Fruit fly (Drosophila melanogaster) whole organism, embryonic: ENCODE data around the gene CG18581.
A peak's percentile ranks its signal among the peaks of the same experiment; 100 is the strongest.

ENCODE experiments used
- Aef1 ChIP-seq: fragments of 200-800 bp; sonication (Bioruptor generic); IDR thresholded peaks from 3 replicates; pipeline ENCODE4 v1.3.6; 2022; ENCODE audit warnings: missing biosample characterization, missing genetic modification characterization
- Asciz ChIP-seq: fragments of 200-800 bp; sonication (Bioruptor generic); optimal IDR thresholded peaks from 2 replicates; lab custom pipeline; 2017; ENCODE audit warnings: missing biosample characterization, mild to moderate bottlenecking, missing genetic modification characterization, missing genetic modification reagents
- Bgb ChIP-seq: fragments of 200-800 bp; sonication (Bioruptor generic); IDR thresholded peaks from 2 replicates; pipeline ENCODE4 v1.3.6; 2022; ENCODE audit warnings: missing biosample characterization, missing genetic modification characterization; ENCODE audit not compliant: partially characterized antibody
- BtbVII ChIP-seq: fragments of 200-800 bp; sonication (Bioruptor generic); optimal IDR thresholded peaks from 3 replicates; lab custom pipeline; 2017; ENCODE audit warnings: missing biosample characterization, mild to moderate bottlenecking, missing genetic modification characterization
- C15 ChIP-seq: fragments of 200-800 bp; sonication (Bioruptor generic); IDR thresholded peaks from 3 replicates; pipeline ENCODE4 v1.3.6; 2022; ENCODE audit warnings: missing biosample characterization, missing genetic modification characterization
- CG11560 ChIP-seq: fragments of 200-800 bp; sonication (Bioruptor generic); IDR thresholded peaks from 3 replicates; pipeline ENCODE4 v1.3.6; 2022; ENCODE audit warnings: missing biosample characterization, missing genetic modification characterization
- CG12155 ChIP-seq: fragments of 200-800 bp; sonication (Bioruptor generic); optimal IDR thresholded peaks from 3 replicates; lab custom pipeline; 2016; ENCODE audit warnings: missing biosample characterization, missing genetic modification characterization
- CG13123 ChIP-seq: fragments of 200-800 bp; sonication (Bioruptor generic); optimal IDR thresholded peaks from 2 replicates; lab custom pipeline; 2016; ENCODE audit warnings: missing biosample characterization, missing genetic modification characterization
- CG1529 ChIP-seq: fragments of 200-800 bp; sonication (Bioruptor generic); optimal IDR thresholded peaks from 3 replicates; lab custom pipeline; 2018; ENCODE audit warnings: missing biosample characterization, missing genetic modification characterization
- CG16779 ChIP-seq: fragments of 200-800 bp; sonication (Bioruptor generic); IDR thresholded peaks from 2 replicates; pipeline ENCODE4 v1.3.6; 2022; ENCODE audit warnings: missing biosample characterization, missing genetic modification characterization
- CG16813 ChIP-seq: fragments of 200-800 bp; sonication (Bioruptor generic); IDR thresholded peaks from 3 replicates; pipeline ENCODE4 v1.3.6; 2022; ENCODE audit warnings: missing biosample characterization, missing genetic modification characterization; ENCODE audit not compliant: partially characterized antibody
- CG18764 ChIP-seq: fragments of 200-800 bp; sonication (Bioruptor generic); optimal IDR thresholded peaks from 3 replicates; lab custom pipeline; 2016; ENCODE audit warnings: missing biosample characterization, missing genetic modification characterization
- CG2889 ChIP-seq: fragments of 200-800 bp; sonication (Bioruptor generic); IDR thresholded peaks from 3 replicates; pipeline ENCODE4 v1.3.6; 2022; ENCODE audit warnings: missing biosample characterization, missing genetic modification characterization
- CG32772 ChIP-seq: fragments of 200-800 bp; sonication (Bioruptor generic); IDR thresholded peaks from 2 replicates; pipeline ENCODE4 v1.3.6; 2022; ENCODE audit warnings: missing biosample characterization, missing genetic modification characterization
- CG33213 ChIP-seq: fragments of 200-800 bp; sonication (Bioruptor generic); optimal IDR thresholded peaks from 3 replicates; lab custom pipeline; 2016; ENCODE audit warnings: missing biosample characterization, missing genetic modification characterization
- CG34376 ChIP-seq: fragments of 200-800 bp; sonication (Bioruptor generic); optimal IDR thresholded peaks from 2 replicates; lab custom pipeline; 2018; ENCODE audit warnings: missing biosample characterization, mild to moderate bottlenecking, missing genetic modification characterization
- CG3847 ChIP-seq: fragments of 200-800 bp; sonication (Bioruptor generic); IDR thresholded peaks from 2 replicates; pipeline ENCODE4 v1.3.6; 2022; ENCODE audit warnings: missing biosample characterization, missing genetic modification characterization
- CG4282 ChIP-seq: fragments of 200-800 bp; sonication (Bioruptor generic); optimal IDR thresholded peaks from 2 replicates; lab custom pipeline; 2016; ENCODE audit warnings: missing biosample characterization, missing genetic modification characterization
- CG6689 ChIP-seq: fragments of 200-800 bp; sonication (Bioruptor generic); IDR thresholded peaks from 2 replicates; pipeline ENCODE4 v1.3.6; 2022; ENCODE audit warnings: missing biosample characterization, missing genetic modification characterization
- CG6854 ChIP-seq: fragments of 200-800 bp; sonication (Bioruptor generic); optimal IDR thresholded peaks from 3 replicates; lab custom pipeline; 2017; ENCODE audit warnings: missing biosample characterization, mild to moderate bottlenecking, missing genetic modification characterization
- CG7372 ChIP-seq: fragments of 200-800 bp; sonication (Bioruptor generic); IDR thresholded peaks from 2 replicates; pipeline ENCODE4 v1.3.6; 2022; ENCODE audit warnings: missing biosample characterization, missing genetic modification characterization
- CG7556 ChIP-seq: fragments of 200-800 bp; sonication (Bioruptor generic); optimal IDR thresholded peaks from 2 replicates; lab custom pipeline; 2017; ENCODE audit warnings: missing biosample characterization, mild to moderate bottlenecking, missing genetic modification characterization
- CG7963 ChIP-seq: fragments of 200-800 bp; sonication (Bioruptor generic); IDR thresholded peaks from 3 replicates; pipeline ENCODE4 v1.3.6; 2022; ENCODE audit warnings: missing biosample characterization, missing genetic modification characterization; ENCODE audit not compliant: partially characterized antibody
- CG9727 ChIP-seq: fragments of 200-800 bp; sonication (Bioruptor generic); optimal IDR thresholded peaks from 3 replicates; lab custom pipeline; 2017; ENCODE audit warnings: missing biosample characterization, mild to moderate bottlenecking, missing genetic modification characterization
- CHES-1-like ChIP-seq: fragments of 200-800 bp; sonication (Bioruptor generic); optimal IDR thresholded peaks from 2 replicates; lab custom pipeline; 2016; ENCODE audit warnings: missing biosample characterization, missing genetic modification characterization
- Deaf1 ChIP-seq: fragments of 200-800 bp; optimal IDR thresholded peaks from 3 replicates; lab custom pipeline; 2019; ENCODE audit warnings: missing biosample characterization, mild to moderate bottlenecking, missing genetic modification characterization, moderate library complexity
- Dll ChIP-seq: fragments of 200-800 bp; sonication (Bioruptor generic); IDR thresholded peaks from 4 replicates; pipeline ENCODE4 v1.3.6; 2022; ENCODE audit warnings: missing biosample characterization, missing genetic modification characterization; ENCODE audit not compliant: partially characterized antibody
- HLH3B ChIP-seq: fragments of 200-800 bp; sonication (Bioruptor generic); IDR thresholded peaks from 2 replicates; pipeline ENCODE4 v1.3.6; 2022; ENCODE audit warnings: missing biosample characterization, missing genetic modification characterization
- Hey ChIP-seq: fragments of 200-800 bp; sonication (Bioruptor generic); optimal IDR thresholded peaks from 3 replicates; lab custom pipeline; 2018; ENCODE audit warnings: missing biosample characterization, mild to moderate bottlenecking, missing genetic modification characterization
- Jarid2 ChIP-seq: fragments of 200-800 bp; sonication (Bioruptor generic); optimal IDR thresholded peaks from 3 replicates; lab custom pipeline; 2017; ENCODE audit warnings: mild to moderate bottlenecking, missing biosample characterization, missing genetic modification reagents, missing genetic modification characterization
- Lim3 ChIP-seq: fragments of 200-800 bp; sonication (Bioruptor generic); IDR thresholded peaks from 2 replicates; pipeline ENCODE4 v1.3.6; 2022; ENCODE audit warnings: missing biosample characterization, missing genetic modification characterization
- Side ChIP-seq: fragments of 200-800 bp; sonication (Bioruptor generic); optimal IDR thresholded peaks from 2 replicates; lab custom pipeline; 2016; ENCODE audit warnings: missing biosample characterization, missing genetic modification characterization
- az2 ChIP-seq: fragments of 200-800 bp; sonication (Bioruptor generic); optimal IDR thresholded peaks from 3 replicates; lab custom pipeline; 2016; ENCODE audit warnings: missing biosample characterization, missing genetic modification characterization
- cad ChIP-seq: fragments of >200 bp; optimal IDR thresholded peaks from 2 replicates; lab custom pipeline; 2017; ENCODE audit warnings: missing biosample characterization, missing genetic modification characterization
- dimm ChIP-seq: fragments of 200-800 bp; sonication (Bioruptor generic); IDR thresholded peaks from 2 replicates; pipeline ENCODE4 v1.3.6; 2022; ENCODE audit warnings: missing biosample characterization, missing genetic modification characterization
- gcm2 ChIP-seq: fragments of 200-800 bp; sonication (Bioruptor generic); optimal IDR thresholded peaks from 2 replicates; lab custom pipeline; 2016; ENCODE audit warnings: missing biosample characterization, missing genetic modification characterization
- her ChIP-seq: fragments of 200-800 bp; sonication (Bioruptor generic); optimal IDR thresholded peaks from 2 replicates; lab custom pipeline; 2016; ENCODE audit warnings: missing biosample characterization, missing genetic modification characterization
- nmo ChIP-seq: fragments of 200-800 bp; sonication (Bioruptor generic); optimal IDR thresholded peaks from 2 replicates; lab custom pipeline; 2018; ENCODE audit warnings: missing biosample characterization, mild to moderate bottlenecking, missing genetic modification characterization, moderate library complexity
- pho ChIP-seq: fragments of 200-800 bp; sonication (Bioruptor generic); optimal IDR thresholded peaks from 2 replicates; lab custom pipeline; 2016; ENCODE audit warnings: missing biosample characterization, missing genetic modification characterization
- prd ChIP-seq, 3 experiments: fragments of >200 bp in 2 of 3; fragments of 200-800 bp in 1 of 3; sonication (Bioruptor generic) in 1 of 3; optimal IDR thresholded peaks in 2 of 3; IDR thresholded peaks in 1 of 3; 2 replicates in 2 of 3; 3 replicates in 1 of 3; pipeline versions ENCODE4 v1.3.6 to Lab custom; 2017 to 2022; ENCODE audit warnings: missing biosample characterization in 1 of 3, missing genetic modification characterization in 1 of 3
- pzg ChIP-seq: fragments of 200-800 bp; sonication (Bioruptor generic); optimal IDR thresholded peaks from 3 replicates; lab custom pipeline; 2018; ENCODE audit warnings: missing biosample characterization, mild to moderate bottlenecking, missing genetic modification characterization, moderate library complexity
- ro ChIP-seq: fragments of 200-800 bp; sonication (Bioruptor generic); IDR thresholded peaks from 2 replicates; pipeline ENCODE4 v1.3.6; 2022; ENCODE audit warnings: missing biosample characterization, missing genetic modification characterization
- sim ChIP-seq: fragments of 200-800 bp; sonication (Bioruptor generic); IDR thresholded peaks from 2 replicates; pipeline ENCODE4 v1.3.6; 2022; ENCODE audit warnings: missing biosample characterization, missing genetic modification characterization
- slou ChIP-seq: fragments of 200-800 bp; sonication (Bioruptor generic); optimal IDR thresholded peaks from 3 replicates; lab custom pipeline; 2016; ENCODE audit warnings: missing biosample characterization, missing genetic modification characterization
- vvl ChIP-seq: fragments of 200-800 bp; sonication (Bioruptor generic); IDR thresholded peaks from 2 replicates; pipeline ENCODE4 v1.3.6; 2022; ENCODE audit warnings: missing biosample characterization, missing genetic modification characterization
- wek ChIP-seq: fragments of 200-800 bp; sonication (Bioruptor generic); optimal IDR thresholded peaks from 3 replicates; lab custom pipeline; 2018; ENCODE audit warnings: missing biosample characterization, mild to moderate bottlenecking, missing genetic modification characterization, moderate library complexity
- zen ChIP-seq: fragments of 200-800 bp; sonication (Bioruptor generic); optimal IDR thresholded peaks from 3 replicates; lab custom pipeline; 2018; ENCODE audit warnings: missing biosample characterization, mild to moderate bottlenecking, missing genetic modification characterization, moderate library complexity
- zen2 ChIP-seq: fragments of 200-800 bp; sonication (Bioruptor generic); IDR thresholded peaks from 3 replicates; pipeline ENCODE4 v1.3.6; 2022; ENCODE audit warnings: missing biosample characterization, missing genetic modification characterization; ENCODE audit not compliant: partially characterized antibody
- zf30C ChIP-seq: fragments of 200-800 bp; sonication (Bioruptor generic); optimal IDR thresholded peaks from 3 replicates; lab custom pipeline; 2018; ENCODE audit warnings: missing biosample characterization, mild to moderate bottlenecking, missing genetic modification characterization

CG18581 gene

DNA sequence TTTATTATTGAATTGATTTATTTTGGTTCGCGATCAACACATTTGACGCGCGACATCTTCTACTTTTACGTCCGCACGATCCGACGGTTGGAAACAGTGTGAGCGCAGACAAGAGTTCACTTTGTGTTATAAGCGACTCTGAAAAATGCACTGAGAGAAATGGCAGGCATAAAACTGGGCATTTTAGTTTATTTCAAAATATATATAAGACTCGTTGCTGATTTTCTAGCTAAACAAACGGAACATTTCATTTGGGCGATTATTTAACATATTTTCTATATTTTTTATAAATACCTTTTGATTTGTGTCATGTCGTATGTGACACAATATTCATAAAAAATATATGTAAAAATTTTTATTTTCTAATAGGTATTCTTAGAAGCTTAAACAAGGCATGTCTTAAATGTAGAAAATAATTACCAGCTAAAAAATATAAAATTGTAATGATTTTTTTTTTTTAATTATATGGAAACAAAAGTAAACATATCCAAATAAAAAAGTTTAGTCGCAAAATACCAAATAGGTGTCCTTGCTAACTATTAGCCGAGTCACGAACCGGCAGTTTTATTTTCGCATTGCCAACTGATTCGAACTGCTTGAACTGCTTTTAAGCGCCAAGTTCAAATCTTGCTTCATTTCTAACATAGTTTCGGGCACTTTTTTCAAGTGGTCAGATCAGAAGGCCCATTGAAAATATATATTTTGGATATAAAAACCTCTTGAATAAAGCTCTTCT is 35.9 kb downstream of the CG18581 start, which contains the start of gene Reck (continued):
- TF ChIP-seq her (GFP tag; lab: Kevin White, UChicago) (no peak), prd (optimal IDR thresholded peaks at IDR 0.05; lab: Kevin White, UChicago) (no peak), prd (GFP tag; IDR thresholded peaks at IDR 0.05; lab: Robert Waterston, UW) (peak; percentile 71), Asciz (GFP tag; lab: Kevin White, UChicago) (peak; percentile 83), CG6854 (GFP tag; lab: Kevin White, UChicago) (peak; percentile 75), CG16813 (no peak), pho (GFP tag; lab: Kevin White, UChicago) (no peak), CG33213 (GFP tag; lab: Kevin White, UChicago) (peak; percentile 48), CG9727 (peak; percentile 87), wek (GFP tag; lab: Kevin White, UChicago) (no peak), Deaf1 (peak; percentile 59), Aef1 (peak; percentile 73), Bgb (no peak), nmo (GFP tag; lab: Kevin White, UChicago) (peak; percentile 82), CG3847 (peak; percentile 34; the same call in 1 of the 2 replicates), HLH3B (GFP tag; lab: Robert Waterston, UW) (peak; percentile 89), zen (tag; lab: Kevin White, UChicago) (peak; percentile 81), CG32772 (GFP tag; lab: Robert Waterston, UW) (peak; percentile 55), slou (GFP tag; lab: Kevin White, UChicago) (peak; percentile 35), CG1529 (GFP tag; lab: Kevin White, UChicago) (peak; percentile 77), BtbVII (GFP tag; lab: Kevin White, UChicago) (peak; percentile 85), Side (GFP tag; lab: Kevin White, UChicago) (peak; percentile 25), CG16779 (GFP tag; lab: Robert Waterston, UW) (0 out of 2 replicates have a peak, but pooled peaks have one; percentile 11), CG4282 (GFP tag; lab: Kevin White, UChicago) (no peak), ro (0 out of 2 replicates have a peak, but pooled peaks have one; percentile 33), CG12155 (GFP tag; lab: Kevin White, UChicago) (peak; percentile 55), gcm2 (GFP tag; lab: Kevin White, UChicago) (peak; percentile 12), Hey (tag; lab: Kevin White, UChicago) (no peak), CG7372 (peak; percentile 59), CG2889 (GFP tag; lab: Robert Waterston, UW) (peak; percentile 54; the same call in 2 of the 3 replicates), Dll (no peak), CHES-1-like (GFP tag; lab: Kevin White, UChicago) (no peak), CG6689 (GFP tag; lab: Robert Waterston, UW) (no peak), C15 (GFP tag; lab: Robert Waterston, UW) (peak; percentile 73; the same call in 2 of the 3 replicates), cad (GFP tag; lab: Kevin White, UChicago) (no peak), Jarid2 (GFP tag; lab: Kevin White, UChicago) (peak; percentile 49), zf30C (GFP tag; lab: Kevin White, UChicago) (peak; percentile 86), CG34376 (GFP tag; lab: Kevin White, UChicago) (peak; percentile 32), Lim3 (GFP tag; lab: Robert Waterston, UW) (no peak), pzg (GFP tag; lab: Kevin White, UChicago) (peak; percentile 31), dimm (GFP tag; lab: Robert Waterston, UW) (no peak), CG18764 (GFP tag; lab: Kevin White, UChicago) (peak; percentile 82), vvl (GFP tag; lab: Robert Waterston, UW) (peak; percentile 93), az2 (GFP tag; lab: Kevin White, UChicago) (peak; percentile 89), CG13123 (GFP tag; lab: Kevin White, UChicago) (peak; percentile 67), CG11560 (tag; lab: Robert Waterston, UW) (no peak), CG7556 (GFP tag; lab: Kevin White, UChicago) (peak; percentile 76), sim (GFP tag; lab: Robert Waterston, UW) (peak; percentile 75), zen2 (no peak), CG7963 (GFP tag; lab: Robert Waterston, UW) (no peak)
